In the genomic region with DNA sequence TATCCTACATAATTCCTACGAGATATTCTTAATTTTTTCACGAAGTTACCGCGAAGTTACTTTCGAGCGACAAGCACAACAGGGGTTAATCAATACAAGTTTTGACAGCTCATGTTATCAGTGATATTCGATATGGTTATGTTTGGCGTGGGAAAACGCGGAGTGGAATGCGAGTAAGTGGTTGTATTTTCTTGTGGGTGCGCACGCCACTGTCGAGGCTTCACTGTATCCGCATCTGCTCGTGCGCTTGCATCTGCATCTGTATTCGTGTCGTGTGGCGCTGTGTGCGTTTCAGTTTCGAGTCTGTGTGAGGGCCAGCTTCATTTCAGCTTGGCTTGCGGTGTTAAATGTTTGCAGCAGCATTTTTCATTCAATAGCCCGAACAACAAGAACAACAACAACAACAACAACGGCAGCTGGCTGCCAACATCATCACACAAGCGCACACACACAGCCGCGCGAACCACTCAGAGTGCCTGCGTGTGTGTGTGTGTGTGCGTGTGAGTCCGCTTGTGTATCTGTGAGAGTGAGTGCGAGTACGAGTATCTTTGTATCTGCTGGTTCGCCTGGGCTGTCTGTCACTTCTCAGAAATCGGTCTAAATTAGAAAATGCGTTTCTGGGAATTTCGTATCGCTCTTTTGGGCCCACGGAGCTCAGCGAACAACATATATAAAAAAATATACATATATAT, we compare ENCODE assay signal across 1 fruit fly cellular context.
TF ChIP-seq lines count a peak whose summit lies in the region.

No protein-coding gene starts in this region.

TF ChIP-seq in whole organism, embryonic, 481 proteins besides CTCF, POLR2A, EP300 and RAD21 (continued from another document):
- TF ChIP-seq mld (GFP tag; IDR thresholded peaks at IDR 0.05; lab: Robert Waterston, UW; ENCODE audit: partially characterized antibody) = no peak
- peak; percentile 31; the same call in 1 of the 3 replicates for TF ChIP-seq CG11560 (tag; IDR thresholded peaks at IDR 0.05; lab: Robert Waterston, UW)
- no peak for TF ChIP-seq gsb-n (tag; optimal IDR thresholded peaks at IDR 0.05; lab: Kevin White, UChicago)
- no peak for TF ChIP-seq exex (tag; optimal IDR thresholded peaks at IDR 0.05; lab: Kevin White, UChicago)
- TF ChIP-seq so (GFP tag; IDR thresholded peaks at IDR 0.05; lab: Robert Waterston, UW) = peak; percentile 72; the same call in 2 of the 3 replicates
- no peak for TF ChIP-seq CG7745 (tag; optimal IDR thresholded peaks at IDR 0.05; lab: Kevin White, UChicago)
- peak; percentile 65 for TF ChIP-seq lilli (GFP tag; optimal IDR thresholded peaks at IDR 0.05; lab: Kevin White, UChicago)
- peak; percentile 33 for TF ChIP-seq crol (GFP tag; IDR thresholded peaks at IDR 0.05; lab: Robert Waterston, UW)
- no peak for TF ChIP-seq CG2202 (tag; optimal IDR thresholded peaks at IDR 0.05; lab: Kevin White, UChicago)
- no peak for TF ChIP-seq lola (GFP tag; optimal IDR thresholded peaks at IDR 0.05; lab: Kevin White, UChicago)
- peak; percentile 35; the same call in 2 of the 3 replicates for TF ChIP-seq CG7357 (GFP tag; IDR thresholded peaks at IDR 0.05; lab: Robert Waterston, UW)
- no peak for TF ChIP-seq Doc2 (GFP tag; IDR thresholded peaks at IDR 0.05; lab: Robert Waterston, UW)
- TF ChIP-seq trem (tag; optimal IDR thresholded peaks at IDR 0.05; lab: Kevin White, UChicago) = no peak
- peak; percentile 72 for TF ChIP-seq zfh1 (GFP tag; IDR thresholded peaks at IDR 0.05; lab: Robert Waterston, UW)
- TF ChIP-seq Aef1 (GFP tag; IDR thresholded peaks at IDR 0.05; lab: Robert Waterston, UW) = peak; percentile 79
- TF ChIP-seq CG6254 (GFP tag; optimal IDR thresholded peaks at IDR 0.05; lab: Kevin White, UChicago) = no peak
- no peak for TF ChIP-seq Lim3 (GFP tag; IDR thresholded peaks at IDR 0.05; lab: Robert Waterston, UW)
- TF ChIP-seq zen2 (GFP tag; IDR thresholded peaks at IDR 0.05; lab: Robert Waterston, UW; ENCODE audit: partially characterized antibody) = no peak
